Worm (Caenorhabditis elegans): ENCODE data around the gene Y5F2A.4.

The Y5F2A.4 gene

DNA sequence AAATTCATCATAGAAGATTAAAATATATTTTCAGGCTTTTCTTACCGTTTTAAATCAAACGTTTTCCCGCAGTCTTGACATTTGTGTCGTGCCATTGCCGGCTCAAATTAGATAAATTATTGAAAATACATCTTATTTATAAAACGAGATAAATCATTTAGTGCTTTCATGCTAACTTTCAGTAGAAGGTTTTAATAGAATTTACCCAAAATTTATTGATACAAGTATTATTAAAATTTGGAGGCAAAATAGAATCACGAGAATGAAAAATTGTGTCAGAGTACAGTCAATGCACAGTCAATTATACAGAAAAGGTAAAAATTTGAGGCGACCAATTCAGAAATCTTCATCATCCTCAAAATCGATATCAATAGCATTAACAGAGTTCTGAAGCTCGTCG, at the start of gene Y5F2A.4:
TSS of gene Y5F2A.4 (minus strand) at position 101 of the 400 bp plus-strand sequence.
- TF ChIP-seq sox-4 (tag; optimal IDR thresholded peaks at IDR 0.05) (no peak), dve-1 (tag; optimal IDR thresholded peaks at IDR 0.05) (no peak), ceh-6 (GFP tag; optimal IDR thresholded peaks at IDR 0.05) (no peak)

DNA sequence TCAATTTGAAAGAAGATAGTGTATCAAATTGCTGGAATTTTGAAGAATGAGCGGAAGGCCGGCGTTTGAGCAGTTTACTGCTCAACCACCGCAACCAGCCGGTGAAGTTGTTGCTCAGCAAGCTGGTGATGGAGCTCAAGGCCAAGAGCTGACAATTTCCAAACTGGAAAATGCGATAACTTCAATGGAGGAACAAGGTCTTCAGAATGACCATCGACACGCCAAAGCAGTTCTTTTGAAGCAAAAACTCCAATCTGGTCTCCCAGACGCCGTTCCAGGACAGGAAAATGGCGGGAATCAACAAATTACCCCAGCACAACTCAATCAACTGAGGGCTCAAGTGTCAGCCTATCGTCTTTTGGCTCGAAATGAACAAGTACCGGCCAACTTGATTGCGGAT, 47.6 kb upstream of the Y5F2A.4 start:
- TF ChIP-seq lim-6 (tag; optimal IDR thresholded peaks at IDR 0.05), result no peak
- no peak for TF ChIP-seq nfya-1 (tag; optimal IDR thresholded peaks at IDR 0.05)
- no peak for TF ChIP-seq pat-9 (tag; optimal IDR thresholded peaks at IDR 0.05)
- TF ChIP-seq hlh-6 (tag; optimal IDR thresholded peaks at IDR 0.05), result no peak
- TF ChIP-seq ceh-34 (tag; optimal IDR thresholded peaks at IDR 0.05), result no peak
- no peak for TF ChIP-seq tbx-2 (tag; optimal IDR thresholded peaks at IDR 0.05)
- TF ChIP-seq che-1 (tag; optimal IDR thresholded peaks at IDR 0.05), result no peak
- no peak for TF ChIP-seq mec-3 (tag; optimal IDR thresholded peaks at IDR 0.05; ENCODE audit: borderline replicate concordance)
- TF ChIP-seq ama-1 (optimal IDR thresholded peaks at IDR 0.05), result no peak
- no peak for TF ChIP-seq ceh-18 (tag; optimal IDR thresholded peaks at IDR 0.05)
- TF ChIP-seq ceh-30 (tag; optimal IDR thresholded peaks at IDR 0.05), result no peak
- TF ChIP-seq unc-55 (GFP tag; optimal IDR thresholded peaks at IDR 0.05), result no peak
- TF ChIP-seq pha-2 (tag; optimal IDR thresholded peaks at IDR 0.05), result no peak
- no peak for TF ChIP-seq hlh-13 (GFP tag; optimal IDR thresholded peaks at IDR 0.05)
- no peak for TF ChIP-seq rnt-1 (tag; optimal IDR thresholded peaks at IDR 0.05)
- no peak for TF ChIP-seq ceh-45 (GFP tag; IDR thresholded peaks at IDR 0.05)

DNA sequence TGAATTAATAATTGTTTCAGACTA, 47.4 kb upstream of the Y5F2A.4 start, which contains the start of gene swsn-4:
TSS of gene swsn-4 (plus strand) at position 21 of the 24 bp plus-strand sequence.
- TF ChIP-seq dve-1 (tag; optimal IDR thresholded peaks at IDR 0.05), result no peak
- no peak for TF ChIP-seq ceh-22 (tag; optimal IDR thresholded peaks at IDR 0.05)
- TF ChIP-seq ets-4 (tag; optimal IDR thresholded peaks at IDR 0.05), result no peak
- no peak for TF ChIP-seq zip-5 (tag; optimal IDR thresholded peaks at IDR 0.05)
- no peak for TF ChIP-seq unc-86 (tag; optimal IDR thresholded peaks at IDR 0.05)
- no peak for TF ChIP-seq rnt-1 (tag; optimal IDR thresholded peaks at IDR 0.05)
- TF ChIP-seq dmd-4 (tag; optimal IDR thresholded peaks at IDR 0.05; ENCODE audit: borderline replicate concordance), result no peak
- no peak for TF ChIP-seq K09A11.1 (tag; optimal IDR thresholded peaks at IDR 0.05; ENCODE audit: insufficient read depth)
- TF ChIP-seq C08G9.2 (tag; optimal IDR thresholded peaks at IDR 0.05), result no peak
- TF ChIP-seq fkh-6 (tag; optimal IDR thresholded peaks at IDR 0.05), result no peak
- no peak for TF ChIP-seq pqm-1 (tag; optimal IDR thresholded peaks at IDR 0.05)
- TF ChIP-seq K02D7.2 (tag; optimal IDR thresholded peaks at IDR 0.05), result no peak
- TF ChIP-seq ztf-16 (tag; optimal IDR thresholded peaks at IDR 0.05), result no peak
- TF ChIP-seq ceh-34 (tag; optimal IDR thresholded peaks at IDR 0.05), result no peak

DNA sequence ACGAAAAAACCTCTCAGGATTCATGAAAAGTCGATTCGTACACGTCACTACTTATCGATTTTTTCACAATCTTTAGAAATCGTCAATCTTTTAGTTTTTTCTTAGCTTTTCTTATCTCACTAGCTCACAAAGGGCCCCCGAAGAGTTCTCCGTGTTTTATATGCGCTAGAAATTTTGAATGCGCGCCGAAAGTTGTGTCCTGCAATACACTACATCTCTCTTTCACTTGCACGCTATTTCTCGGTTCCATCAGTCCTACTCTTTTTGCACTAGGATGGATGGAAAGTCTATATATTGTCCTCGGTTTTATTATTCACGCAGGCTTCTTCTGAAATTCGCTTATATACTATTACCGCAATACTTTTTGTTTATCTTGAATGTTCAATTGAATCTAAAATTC, 47.2 kb upstream of the Y5F2A.4 start:
- TF ChIP-seq pax-1 (tag; optimal IDR thresholded peaks at IDR 0.05) (no peak), npax-4 (tag; optimal IDR thresholded peaks at IDR 0.05) (no peak), fkh-6 (tag; optimal IDR thresholded peaks at IDR 0.05) (no peak), pag-3 (tag; optimal IDR thresholded peaks at IDR 0.05; ENCODE audit: borderline replicate concordance) (no peak), C38D4.7 (GFP tag; optimal IDR thresholded peaks at IDR 0.05) (no peak), T23F11.4 (GFP tag; optimal IDR thresholded peaks at IDR 0.05) (no peak), ceh-2 (tag; optimal IDR thresholded peaks at IDR 0.05) (no peak), pros-1 (tag; optimal IDR thresholded peaks at IDR 0.05) (no peak), gmeb-2 (tag; optimal IDR thresholded peaks at IDR 0.05) (no peak), lim-6 (tag; optimal IDR thresholded peaks at IDR 0.05) (no peak), fax-1 (tag; optimal IDR thresholded peaks at IDR 0.05) (no peak), ref-2 (tag; optimal IDR thresholded peaks at IDR 0.05) (no peak), ceh-48 (tag; optimal IDR thresholded peaks at IDR 0.05) (no peak), che-1 (tag; optimal IDR thresholded peaks at IDR 0.05) (no peak), sdc-2 (tag; optimal IDR thresholded peaks at IDR 0.05) (no peak), hlh-30 (tag; optimal IDR thresholded peaks at IDR 0.05; ENCODE audit: insufficient read depth) (no peak), unc-86 (tag; optimal IDR thresholded peaks at IDR 0.05) (no peak), hlh-8 (tag; optimal IDR thresholded peaks at IDR 0.05) (no peak)

Measured in whole organism, late embryonic.